Worm (Caenorhabditis elegans) whole organism, early embryonic: ENCODE results near the gene nhr-120.

Experiments
- B0310.2 ChIP-seq: sonication (generic microtip); optimal IDR thresholded peaks from 2 replicates; lab custom pipeline; 2016; ENCODE audit warnings: mild to moderate bottlenecking, missing genetic modification characterization, missing compliant biosample characterization
- F13C5.2 ChIP-seq: sonication (generic microtip); optimal IDR thresholded peaks from 2 replicates; lab custom pipeline; 2017; ENCODE audit warnings: mild to moderate bottlenecking, missing genetic modification characterization, inconsistent platforms, missing compliant biosample characterization
- aly-1 ChIP-seq: sonication (generic microtip); optimal IDR thresholded peaks from 2 replicates; lab custom pipeline; 2016; ENCODE audit warnings: missing genetic modification characterization, missing compliant biosample characterization
- ama-1 ChIP-seq: fragments of 150-350 bp; optimal IDR thresholded peaks from 2 replicates; lab custom pipeline; 2014
- ceh-13 ChIP-seq: fragments of 200-800 bp; sonication (Bioruptor generic); optimal IDR thresholded peaks from 2 replicates; lab custom pipeline; 2018; ENCODE audit warnings: mild to moderate bottlenecking, missing genetic modification characterization, missing compliant biosample characterization
- ceh-36 ChIP-seq: sonication (generic microtip); optimal IDR thresholded peaks from 2 replicates; lab custom pipeline; 2016; ENCODE audit warnings: missing genetic modification characterization, inconsistent platforms, missing compliant biosample characterization
- ets-7 ChIP-seq: sonication (generic microtip); optimal IDR thresholded peaks from 2 replicates; lab custom pipeline; 2016; ENCODE audit warnings: missing genotype, missing genetic modification characterization, missing compliant biosample characterization
- flt-1 ChIP-seq: fragments of 200-800 bp; sonication (Bioruptor generic); IDR thresholded peaks from 2 replicates; pipeline ENCODE4 v1.3.6; 2022; ENCODE audit warnings: missing genetic modification characterization, missing compliant biosample characterization
- hmbx-1 ChIP-seq: sonication (generic microtip); optimal IDR thresholded peaks from 2 replicates; lab custom pipeline; 2016; ENCODE audit warnings: mild to moderate bottlenecking, missing genetic modification characterization, missing compliant biosample characterization
- hmg-4 ChIP-seq: fragments of 200-800 bp; sonication (Bioruptor generic); optimal IDR thresholded peaks from 2 replicates; lab custom pipeline; 2018; ENCODE audit warnings: mild to moderate bottlenecking, missing genetic modification characterization, missing compliant biosample characterization
- hnd-1 ChIP-seq: sonication (generic microtip); optimal IDR thresholded peaks from 2 replicates; lab custom pipeline; 2016; ENCODE audit warnings: missing genetic modification characterization, missing compliant biosample characterization
- pes-1 ChIP-seq: fragments of 200-800 bp; sonication (Bioruptor generic); IDR thresholded peaks from 2 replicates; pipeline ENCODE4 v1.3.6; 2022; ENCODE audit warnings: missing genetic modification reagents, missing genetic modification characterization, missing compliant biosample characterization
- scrt-1 ChIP-seq: fragments of 200-800 bp; sonication (Bioruptor generic); IDR thresholded peaks from 2 replicates; pipeline ENCODE4 v1.3.6; 2022; ENCODE audit warnings: missing genetic modification characterization, missing compliant biosample characterization
- sea-1 ChIP-seq: fragments of 200-800 bp; sonication (Bioruptor generic); conservative IDR thresholded peaks from 2 replicates; pipeline ENCODE4 v1.3.6; 2022; ENCODE audit warnings: missing genetic modification characterization, missing compliant biosample characterization
- tbx-11 ChIP-seq: fragments of 200-800 bp; sonication (Bioruptor generic); IDR thresholded peaks from 2 replicates; pipeline ENCODE4 v1.3.6; 2022; ENCODE audit warnings: missing genetic modification characterization, missing compliant biosample characterization
- tbx-37 ChIP-seq: fragments of 200-800 bp; sonication (Bioruptor generic); conservative IDR thresholded peaks from 2 replicates; pipeline ENCODE4 v1.3.6; 2022; ENCODE audit warnings: missing genetic modification reagents, missing genetic modification characterization, missing compliant biosample characterization
- tra-4 ChIP-seq: sonication (generic microtip); optimal IDR thresholded peaks from 2 replicates; lab custom pipeline; 2017; ENCODE audit warnings: missing genetic modification characterization, missing compliant biosample characterization

Gene nhr-120

ce11 chrX:6588495-6588894, 51.9 kb downstream of the nhr-120 start, which contains the start of gene fbxl-4:
Gene fbxl-4, plus strand, starts transcription at chrX:6588795.
- TF ChIP-seq pes-1 (GFP tag; lab: Robert Waterston, UW): no peak
- no peak for TF ChIP-seq hnd-1
- TF ChIP-seq ceh-36 (tag; lab: Kevin White, UChicago): no peak
- TF ChIP-seq tra-4 (tag; lab: Kevin White, UChicago): no peak
- TF ChIP-seq flt-1 (GFP tag; lab: Robert Waterston, UW): no peak
- TF ChIP-seq scrt-1 (GFP tag; lab: Robert Waterston, UW): no peak
- TF ChIP-seq ama-1 (lab: Kevin White, UChicago): no peak
- no peak for TF ChIP-seq ets-7 (tag; lab: Kevin White, UChicago)
- no peak for TF ChIP-seq tbx-37
- no peak for TF ChIP-seq hmg-4 (GFP tag; lab: Kevin White, UChicago)
- no peak for TF ChIP-seq sea-1
- no peak for TF ChIP-seq aly-1 (tag; lab: Kevin White, UChicago)
- TF ChIP-seq F13C5.2 (tag; lab: Kevin White, UChicago): no peak
- no peak for TF ChIP-seq B0310.2 (tag; lab: Kevin White, UChicago)
- no peak for TF ChIP-seq ceh-13
- TF ChIP-seq tbx-11 (GFP tag; lab: Robert Waterston, UW): no peak
- TF ChIP-seq hmbx-1: no peak
